Worm (Caenorhabditis elegans): ENCODE data around the gene ubxn-4.

Gene ubxn-4

ce11 chrIII:8425076-8425475 is 19.7 kb upstream of the ubxn-4 start (continued):
- TF ChIP-seq sup-37 (GFP tag; optimal IDR thresholded peaks at IDR 0.05) (no peak), efl-1 (optimal IDR thresholded peaks at IDR 0.05) (peak; percentile 57 to 79), efl-1 (GFP tag; optimal IDR thresholded peaks at IDR 0.05 in 1 of 2) (peak; percentile 37 to 94), nhr-28 (tag; optimal IDR thresholded peaks at IDR 0.05) (no peak), zag-1 (tag; optimal IDR thresholded peaks at IDR 0.05) (no peak), egl-27 (tag; optimal IDR thresholded peaks at IDR 0.05) (no peak), fos-1 (tag; optimal IDR thresholded peaks at IDR 0.05) (no peak), ztf-4 (tag; optimal IDR thresholded peaks at IDR 0.05) (peak; percentile 13), xbp-1 (tag; optimal IDR thresholded peaks at IDR 0.05) (peak; percentile 62), aha-1 (tag; optimal IDR thresholded peaks at IDR 0.05) (no peak), pax-3 (tag; optimal IDR thresholded peaks at IDR 0.05) (peak; percentile 4), elt-2 (tag; optimal IDR thresholded peaks at IDR 0.05) (peak; percentile 43), nhr-237 (tag; optimal IDR thresholded peaks at IDR 0.05) (no peak), unc-62 (GFP tag; optimal IDR thresholded peaks at IDR 0.05) (no peak), nhr-76 (tag; optimal IDR thresholded peaks at IDR 0.05) (no peak), vab-15 (tag; optimal IDR thresholded peaks at IDR 0.05) (no peak), lir-3 (tag; optimal IDR thresholded peaks at IDR 0.05; ENCODE audit: poor library complexity) (no peak), Y116A8C.19 (tag; optimal IDR thresholded peaks at IDR 0.05; ENCODE audit: borderline replicate concordance) (no peak), skn-1 (tag; optimal IDR thresholded peaks at IDR 0.05) (peak; percentile 22), nhr-71 (tag; optimal IDR thresholded peaks at IDR 0.05) (peak; percentile 82), tbx-2 (tag; optimal IDR thresholded peaks at IDR 0.05) (peak; percentile 70), ets-5 (GFP tag; IDR thresholded peaks at IDR 0.05) (no peak), dpl-1 (GFP tag; optimal IDR thresholded peaks at IDR 0.05) (peak; percentile 9 to 40 (median 34)), pqm-1 (tag; optimal IDR thresholded peaks at IDR 0.05) (no peak), pag-3 (tag; optimal IDR thresholded peaks at IDR 0.05; ENCODE audit: borderline replicate concordance, insufficient read depth) (no peak), fkh-8 (tag; optimal IDR thresholded peaks at IDR 0.05) (peak; percentile 68), C16A3.4 (tag; optimal IDR thresholded peaks at IDR 0.05) (peak; percentile 56), ztf-11 (tag; optimal IDR thresholded peaks at IDR 0.05) (peak in 1 of 2 experiments; percentile 48), nhr-47 (tag; optimal IDR thresholded peaks at IDR 0.05) (peak; percentile 72), ces-1 (GFP tag; optimal IDR thresholded peaks at IDR 0.05) (no peak), ceh-82 (tag; optimal IDR thresholded peaks at IDR 0.05) (peak in 2 of 3 experiments; percentile 17 to 54)

- no peak for TF ChIP-seq C04F5.9 (tag; optimal IDR thresholded peaks at IDR 0.05)
- TF ChIP-seq aly-2 (tag; optimal IDR thresholded peaks at IDR 0.05): no peak
- TF ChIP-seq blmp-1 (tag; optimal IDR thresholded peaks at IDR 0.05): no peak
- no peak for TF ChIP-seq C34B4.2 (tag; optimal IDR thresholded peaks at IDR 0.05)
- TF ChIP-seq hpl-2 (GFP tag; optimal IDR thresholded peaks at IDR 0.05): no peak
- no peak for TF ChIP-seq elt-3 (tag; optimal IDR thresholded peaks at IDR 0.05)
- no peak for TF ChIP-seq unc-98 (GFP tag; IDR thresholded peaks at IDR 0.05)
- TF ChIP-seq unc-30 (tag; optimal IDR thresholded peaks at IDR 0.05): no peak
Measured at ce11 chrIII:8417968-8418267, 12.6 kb upstream of the ubxn-4 start, which contains the start of gene sor-1. Gene sor-1 (plus strand): TSS chrIII:8418168.

- no peak for TF ChIP-seq efl-3 (GFP tag; optimal IDR thresholded peaks at IDR 0.05)
- TF ChIP-seq lin-35 (GFP tag; optimal IDR thresholded peaks at IDR 0.05): peak; percentile 77 to 83
- peak; percentile 82 for TF ChIP-seq nhr-11 (tag; optimal IDR thresholded peaks at IDR 0.05)
- peak; percentile 85 to 87 for TF ChIP-seq efl-1 (optimal IDR thresholded peaks at IDR 0.05)
- peak; percentile 53 to 95 for TF ChIP-seq efl-1 (GFP tag; optimal IDR thresholded peaks at IDR 0.05 in 1 of 2)
- TF ChIP-seq lin-14 (GFP tag; optimal IDR thresholded peaks at IDR 0.05): peak; percentile 98
- TF ChIP-seq nhr-76 (tag; optimal IDR thresholded peaks at IDR 0.05): peak; percentile 28
- peak; percentile 68 for TF ChIP-seq hpl-2 (GFP tag; optimal IDR thresholded peaks at IDR 0.05)
- TF ChIP-seq rnt-1 (tag; optimal IDR thresholded peaks at IDR 0.05): peak; percentile 84
- TF ChIP-seq irx-1 (tag; optimal IDR thresholded peaks at IDR 0.05): peak; percentile 93
- no peak for TF ChIP-seq aly-2 (tag; optimal IDR thresholded peaks at IDR 0.05)
- no peak for TF ChIP-seq unc-62 (GFP tag; optimal IDR thresholded peaks at IDR 0.05)
- no peak for TF ChIP-seq unc-130 (tag; optimal IDR thresholded peaks at IDR 0.05)
- TF ChIP-seq lir-3 (tag; optimal IDR thresholded peaks at IDR 0.05; ENCODE audit: poor library complexity): peak; percentile 75
- TF ChIP-seq F16B12.6 (tag; optimal IDR thresholded peaks at IDR 0.05): no peak
- TF ChIP-seq sptf-1 (tag; optimal IDR thresholded peaks at IDR 0.05): no peak
- no peak for TF ChIP-seq alr-1 (tag; optimal IDR thresholded peaks at IDR 0.05; ENCODE audit: borderline replicate concordance)
- TF ChIP-seq Y116A8C.19 (tag; optimal IDR thresholded peaks at IDR 0.05; ENCODE audit: borderline replicate concordance): peak; percentile 47
- TF ChIP-seq ets-5 (GFP tag; IDR thresholded peaks at IDR 0.05): no peak
Measured at ce11 chrIII:8417192-8417967, 12.0 kb upstream of the ubxn-4 start.
